Fruit fly (Drosophila melanogaster) whole organism: ENCODE measurements around the gene Mf.

ENCODE experiments used
- CG8478 ChIP-seq: fragments of >200 bp; optimal IDR thresholded peaks from 2 replicates; lab custom pipeline; 2018; ENCODE audit warnings: inconsistent platforms
- Dll ChIP-seq: fragments of >200 bp; optimal IDR thresholded peaks from 2 replicates; lab custom pipeline; 2017
- EcR ChIP-seq, 2 experiments: fragments of >200 bp; optimal IDR thresholded peaks; 2 replicates each; lab custom pipeline; 2017; ENCODE audit warnings: missing biosample characterization in 2 of 2, missing genetic modification characterization in 2 of 2, missing genetic modification reagents in 2 of 2
- pan ChIP-seq: fragments of >200 bp; optimal IDR thresholded peaks from 2 replicates; lab custom pipeline; 2017
- psq ChIP-seq: fragments of >200 bp; optimal IDR thresholded peaks from 2 replicates; lab custom pipeline; 2017
- usp ChIP-seq: fragments of >200 bp; optimal IDR thresholded peaks from 2 replicates; lab custom pipeline; 2017; ENCODE audit warnings: missing biosample characterization, missing genetic modification characterization, mixed read lengths

Mf gene

dm6 chr3R:15128060-15128459 is 53.2 kb downstream of the Mf start:
- TF ChIP-seq usp (no peak), EcR (GFP tag; optimal IDR thresholded peaks at IDR 0.05; lab: Kevin White, UChicago) (no peak), pan (lab: Kevin White, UChicago) (no peak), CG8478 (no peak), Dll (lab: Kevin White, UChicago) (no peak), psq (lab: Kevin White, UChicago) (no peak)

dm6 chr3R:15125796-15126195 is 55.5 kb downstream of the Mf start:
- no peak for TF ChIP-seq EcR (GFP tag; optimal IDR thresholded peaks at IDR 0.05; lab: Kevin White, UChicago)
- TF ChIP-seq Dll (lab: Kevin White, UChicago): no peak
- TF ChIP-seq psq (lab: Kevin White, UChicago): no peak
- TF ChIP-seq usp: no peak
- no peak for TF ChIP-seq CG8478
- TF ChIP-seq pan (lab: Kevin White, UChicago): no peak

dm6 chr3R:15124559-15124958 is 56.8 kb downstream of the Mf start:
- no peak for TF ChIP-seq EcR (GFP tag; optimal IDR thresholded peaks at IDR 0.05; lab: Kevin White, UChicago)
- TF ChIP-seq pan (lab: Kevin White, UChicago): no peak
- no peak for TF ChIP-seq Dll (lab: Kevin White, UChicago)
- TF ChIP-seq usp: no peak
- TF ChIP-seq psq (lab: Kevin White, UChicago): no peak
- no peak for TF ChIP-seq CG8478

dm6 chr3R:15123036-15123715 is 58.1 kb downstream of the Mf start:
- TF ChIP-seq EcR (GFP tag; optimal IDR thresholded peaks at IDR 0.05; lab: Kevin White, UChicago) (no peak), usp (no peak), CG8478 (no peak), psq (lab: Kevin White, UChicago) (no peak), Dll (lab: Kevin White, UChicago) (no peak), pan (lab: Kevin White, UChicago) (no peak)

- TF ChIP-seq psq (lab: Kevin White, UChicago) (no peak), CG8478 (no peak), usp (no peak), EcR (GFP tag; optimal IDR thresholded peaks at IDR 0.05; lab: Kevin White, UChicago) (no peak), Dll (lab: Kevin White, UChicago) (no peak), pan (lab: Kevin White, UChicago) (no peak)
These were observed 59.5 kb downstream of the Mf start for dm6 chr3R:15121599-15122394.
